Worm (Caenorhabditis elegans): ENCODE measurements around the gene bgnt-1.3.

- TF ChIP-seq skn-1 (tag; optimal IDR thresholded peaks at IDR 0.05) (no peak), jun-1 (tag; optimal IDR thresholded peaks at IDR 0.05) (no peak), unc-62 (GFP tag; optimal IDR thresholded peaks at IDR 0.05) (no peak), ama-1 (optimal IDR thresholded peaks at IDR 0.05) (no peak), tbx-2 (tag; optimal IDR thresholded peaks at IDR 0.05) (no peak), aly-2 (tag; optimal IDR thresholded peaks at IDR 0.05) (no peak), nhr-76 (tag; optimal IDR thresholded peaks at IDR 0.05) (no peak)
Measured at ce11 chrV:16244078-16244477, 12.2 kb downstream of the bgnt-1.3 start, which contains the start of gene srh-104.
